Worm (Caenorhabditis elegans): ENCODE measurements around the gene crn-5.

ce11 chrII:10607238-10607961 is 14.8 kb downstream of the crn-5 start, which contains the start of gene ccm-3:
- TF ChIP-seq him-1 (tag; optimal IDR thresholded peaks at IDR 0.05) (no peak), W03F9.2 (tag; optimal IDR thresholded peaks at IDR 0.05) (no peak), dao-5 (tag; optimal IDR thresholded peaks at IDR 0.05) (no peak)

Data from whole organism, L4/young adult.